Fruit fly (Drosophila melanogaster) whole organism, adult: ENCODE measurements around the gene CG15439.

Experiments used
- CG11617 ChIP-seq: fragments of 200-800 bp; sonication (Bioruptor generic); optimal IDR thresholded peaks from 2 replicates; lab custom pipeline; 2017; ENCODE audit warnings: mild to moderate bottlenecking, missing biosample characterization, missing genetic modification reagents, missing genetic modification characterization
- CG12768 ChIP-seq: fragments of 200-800 bp; sonication (Bioruptor generic); optimal IDR thresholded peaks from 2 replicates; lab custom pipeline; 2017; ENCODE audit warnings: missing biosample characterization, missing genetic modification characterization, mild to moderate bottlenecking, moderate library complexity, missing genetic modification reagents
- CG14711 ChIP-seq: fragments of 200-800 bp; sonication (Bioruptor generic); optimal IDR thresholded peaks from 2 replicates; lab custom pipeline; 2018; ENCODE audit warnings: missing biosample characterization, mild to moderate bottlenecking, missing genetic modification characterization, moderate library complexity
- CG1620 ChIP-seq: fragments of 200-800 bp; sonication (Bioruptor generic); optimal IDR thresholded peaks from 2 replicates; lab custom pipeline; 2016; ENCODE audit warnings: missing biosample characterization, missing genetic modification characterization
- CG33017 ChIP-seq: fragments of 200-800 bp; sonication (Bioruptor generic); optimal IDR thresholded peaks from 2 replicates; lab custom pipeline; 2018; ENCODE audit warnings: missing biosample characterization, mild to moderate bottlenecking, missing genetic modification characterization, moderate library complexity
- CG5204 ChIP-seq: fragments of 200-800 bp; sonication (Bioruptor generic); optimal IDR thresholded peaks from 2 replicates; lab custom pipeline; 2016; ENCODE audit warnings: missing biosample characterization, missing genetic modification characterization
- CG7045 ChIP-seq: fragments of 200-800 bp; sonication (Bioruptor generic); optimal IDR thresholded peaks from 2 replicates; lab custom pipeline; 2017; ENCODE audit warnings: missing biosample characterization, mild to moderate bottlenecking, missing genetic modification characterization
- CG7101 ChIP-seq: fragments of 200-800 bp; sonication (Bioruptor generic); optimal IDR thresholded peaks from 2 replicates; lab custom pipeline; 2018; ENCODE audit warnings: missing biosample characterization, mild to moderate bottlenecking, missing genetic modification characterization, moderate library complexity
- Crg-1 ChIP-seq: fragments of 200-800 bp; sonication (Bioruptor generic); optimal IDR thresholded peaks from 2 replicates; lab custom pipeline; 2016; ENCODE audit warnings: missing biosample characterization, missing genetic modification characterization
- Hr96 ChIP-seq: fragments of 200-800 bp; sonication (Bioruptor generic); optimal IDR thresholded peaks from 2 replicates; lab custom pipeline; 2016; ENCODE audit warnings: missing biosample characterization, missing genetic modification characterization
- Mnt ChIP-seq: fragments of 200-800 bp; sonication (Bioruptor generic); optimal IDR thresholded peaks from 2 replicates; lab custom pipeline; 2016; ENCODE audit warnings: missing biosample characterization, mild to moderate bottlenecking, missing genetic modification characterization
- bab1 ChIP-seq: fragments of 200-800 bp; sonication (Bioruptor generic); optimal IDR thresholded peaks from 3 replicates; lab custom pipeline; 2019; ENCODE audit warnings: missing biosample characterization, mild to moderate bottlenecking, missing genetic modification characterization, moderate library complexity
- cic ChIP-seq: fragments of 200-800 bp; sonication (Bioruptor generic); optimal IDR thresholded peaks from 2 replicates; lab custom pipeline; 2017; ENCODE audit warnings: missing biosample characterization, mild to moderate bottlenecking, missing genetic modification characterization, moderate library complexity
- cnc ChIP-seq, 2 experiments: fragments of >200 bp; optimal IDR thresholded peaks; 2 replicates each; lab custom pipeline; 2017
- kay ChIP-seq: fragments of 200-800 bp; sonication (Bioruptor generic); peaks from one replicate; lab custom pipeline; 2016; ENCODE audit warnings: missing biosample characterization, missing genetic modification characterization, borderline replicate concordance
- ovo ChIP-seq: fragments of 200-800 bp; sonication (Bioruptor generic); optimal IDR thresholded peaks from 2 replicates; lab custom pipeline; 2016; ENCODE audit warnings: missing biosample characterization, missing genetic modification characterization
- pad ChIP-seq: fragments of 200-800 bp; sonication (Bioruptor generic); optimal IDR thresholded peaks from 3 replicates; lab custom pipeline; 2017; ENCODE audit warnings: missing biosample characterization, missing genetic modification characterization, mild to moderate bottlenecking, moderate library complexity, missing genetic modification reagents
- tj ChIP-seq: fragments of 200-800 bp; sonication (Bioruptor generic); optimal IDR thresholded peaks from 3 replicates; lab custom pipeline; 2017; ENCODE audit warnings: missing biosample characterization, mild to moderate bottlenecking, missing genetic modification characterization, moderate library complexity
- toe ChIP-seq: fragments of 200-800 bp; sonication (Bioruptor generic); optimal IDR thresholded peaks from 2 replicates; lab custom pipeline; 2016; ENCODE audit warnings: missing biosample characterization, missing genetic modification characterization

The CG15439 gene

DNA sequence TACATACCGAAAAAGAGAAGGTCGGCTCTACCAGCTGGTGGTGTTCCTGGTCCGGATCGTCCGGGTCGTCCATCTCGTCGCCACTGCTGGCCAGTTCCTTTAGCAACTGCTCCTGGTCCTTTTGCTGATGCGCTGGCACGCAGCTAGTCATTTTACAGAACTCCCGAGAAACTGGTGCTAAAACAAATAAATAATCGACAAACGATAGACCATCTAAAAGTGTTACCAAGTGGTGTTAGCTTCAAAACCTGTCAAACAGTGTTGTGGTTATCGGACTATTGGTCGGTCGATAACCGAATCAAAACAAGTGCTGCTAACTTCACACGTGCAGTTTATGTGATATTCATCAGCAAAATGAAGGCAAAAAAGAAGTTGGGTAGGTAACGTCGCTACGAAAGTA lies 8.4 kb downstream of the CG15439 start, which contains the start of the genes morgue and Elp3:
Gene morgue (minus strand): TSS at position 224 of the 400 bp plus-strand sequence.
Gene Elp3 (plus strand): TSS at position 276 of the 400 bp plus-strand sequence.
- TF ChIP-seq bab1 (GFP tag; lab: Kevin White, UChicago) (peak; percentile 29), Mnt (peak; percentile 93), Hr96 (GFP tag; lab: Kevin White, UChicago) (no peak)

DNA sequence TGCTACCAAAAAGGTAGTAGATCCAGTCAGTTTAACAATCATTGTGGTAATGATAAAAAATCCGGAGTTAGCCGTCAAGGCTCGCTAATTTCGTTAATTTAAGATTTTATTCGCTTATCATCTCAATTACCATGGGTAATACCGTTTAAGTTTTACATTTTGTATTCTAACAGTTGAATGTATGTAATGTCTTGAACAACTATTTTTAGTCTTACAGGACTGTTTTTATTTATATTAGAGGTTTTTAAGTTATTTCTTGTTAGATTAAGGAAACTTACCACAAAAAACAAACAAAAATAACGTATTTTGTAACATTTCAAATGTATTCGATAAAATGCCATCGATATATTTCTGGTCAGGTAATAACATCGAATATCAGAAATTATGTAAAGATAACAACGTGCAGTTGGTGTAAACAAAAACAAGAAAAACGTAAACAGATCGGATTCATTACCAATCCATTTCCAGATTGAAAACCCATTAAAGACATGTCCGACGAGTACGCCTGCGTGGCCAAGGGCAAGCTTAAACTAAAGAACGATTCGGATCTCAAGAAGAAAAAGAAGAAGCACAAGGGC lies 10.7 kb downstream of the CG15439 start, which contains the start of the genes Sfp24F and CG15432:
Gene Sfp24F (minus strand): TSS at position 51 of the 578 bp plus-strand sequence.
Gene CG15432 (plus strand): TSS at position 311 of the 578 bp plus-strand sequence.
- TF ChIP-seq bab1 (GFP tag; lab: Kevin White, UChicago) = peak; percentile 9
- no peak for TF ChIP-seq kay

DNA sequence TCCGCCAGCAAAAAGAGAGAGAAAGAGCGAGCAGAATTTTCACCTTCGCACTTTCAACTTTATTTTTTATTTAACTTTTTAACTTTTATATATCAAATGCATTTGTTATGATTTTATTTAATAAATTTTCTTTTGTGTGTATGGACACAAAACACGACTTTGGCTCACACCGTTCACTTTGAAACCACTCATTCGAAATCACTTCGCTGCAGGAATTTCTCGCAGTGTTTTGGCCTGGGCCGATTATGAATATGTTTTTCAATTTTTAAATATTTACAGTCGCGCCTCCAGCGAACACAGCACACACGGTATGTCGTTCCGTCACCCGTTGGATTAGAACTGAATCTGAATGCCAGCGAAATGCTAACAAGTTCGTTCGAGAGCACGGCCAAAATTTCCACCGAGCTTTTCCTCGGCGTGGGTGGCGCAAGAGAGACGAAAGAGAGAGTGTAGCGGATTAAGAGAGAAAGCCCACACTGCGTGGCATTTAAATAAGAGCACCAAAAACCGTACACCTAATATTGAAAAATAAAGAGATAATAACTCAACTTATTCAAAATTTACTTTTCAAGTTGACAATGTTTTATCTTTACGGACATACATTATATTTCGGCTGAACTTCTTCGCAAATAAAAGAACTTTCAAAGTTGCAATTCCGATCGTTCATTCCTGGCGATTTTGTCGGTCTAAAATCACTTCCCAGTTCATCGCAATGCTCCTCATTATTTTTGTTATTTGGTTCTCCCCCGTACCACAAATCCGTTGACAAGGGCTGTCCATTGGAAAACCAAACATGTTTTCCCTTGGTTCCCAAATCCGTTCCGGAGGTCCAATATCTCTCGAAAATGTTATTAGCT lies 11.7 kb downstream of the CG15439 start, which contains the start of gene CG15431:
Gene CG15431 (minus strand): TSS at position 402 of the 857 bp plus-strand sequence.
- no peak for TF ChIP-seq CG12768 (GFP tag; lab: Kevin White, UChicago)
- TF ChIP-seq CG5204 = no peak
- TF ChIP-seq CG33017 (tag; lab: Kevin White, UChicago) = peak; percentile 5
- TF ChIP-seq CG11617 (GFP tag; lab: Kevin White, UChicago) = peak; percentile 25
- no peak for TF ChIP-seq cic (GFP tag; lab: Kevin White, UChicago)
- no peak for TF ChIP-seq Mnt
- no peak for TF ChIP-seq Crg-1 (GFP tag; lab: Kevin White, UChicago)
- TF ChIP-seq bab1 (GFP tag; lab: Kevin White, UChicago) = no peak
- TF ChIP-seq CG7045 (GFP tag; lab: Kevin White, UChicago) = peak; percentile 29
- no peak for TF ChIP-seq ovo
- TF ChIP-seq CG7101 (tag; lab: Kevin White, UChicago) = no peak
- no peak for TF ChIP-seq toe

DNA sequence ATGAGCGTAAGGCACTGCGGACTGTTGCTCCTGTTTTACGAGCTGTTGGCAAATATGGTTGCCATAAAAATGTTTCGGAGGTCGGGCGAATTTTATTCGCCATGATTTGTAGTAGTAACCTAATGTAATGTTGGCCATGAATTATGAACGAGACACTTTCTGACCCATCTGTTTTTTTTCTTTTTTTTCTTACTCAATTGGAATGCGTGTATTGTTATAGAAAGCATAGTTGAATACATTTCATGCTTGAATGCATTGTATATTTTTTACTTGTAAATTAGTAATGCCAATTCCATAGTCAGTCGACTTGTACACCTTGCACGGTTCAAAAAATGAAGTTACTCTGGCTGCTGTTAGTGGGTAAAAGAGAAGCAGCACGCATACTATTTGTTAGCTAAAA lies 15.4 kb downstream of the CG15439 start, which contains the start of gene CG43056:
Gene CG43056 (plus strand): TSS at position 301 of the 400 bp plus-strand sequence.
- TF ChIP-seq CG7101 (tag; lab: Kevin White, UChicago) = no peak
- TF ChIP-seq cnc (optimal IDR thresholded peaks at IDR 0.05; lab: Kevin White, UChicago) = no peak
- no peak for TF ChIP-seq CG7045 (GFP tag; lab: Kevin White, UChicago)
- no peak for TF ChIP-seq tj
- no peak for TF ChIP-seq cic (GFP tag; lab: Kevin White, UChicago)

DNA sequence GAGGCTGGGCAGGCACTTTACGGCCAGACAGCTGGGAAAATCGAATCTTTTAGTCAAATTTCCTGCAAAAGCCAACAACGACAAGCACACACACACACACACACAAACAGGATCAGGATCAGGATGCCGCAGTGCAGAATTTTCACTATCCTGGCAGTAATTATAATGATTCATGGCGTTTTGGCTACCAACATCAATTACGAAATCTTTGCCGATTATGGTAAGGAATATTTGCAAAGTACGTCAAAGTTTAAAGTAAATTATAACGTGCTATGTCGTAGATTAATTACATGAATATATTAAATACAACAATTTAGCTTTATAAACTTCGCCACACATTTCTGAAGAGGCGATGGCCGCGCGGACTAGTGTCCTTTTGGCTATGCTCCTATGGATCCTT lies 19.2 kb downstream of the CG15439 start, which contains the start of the genes CG34177 and CG34178:
Gene CG34177 (plus strand): TSS at position 301 of the 400 bp plus-strand sequence.
Gene CG34178 (plus strand): TSS at position 301 of the 400 bp plus-strand sequence.
- TF ChIP-seq pad = no peak
- TF ChIP-seq CG12768 (GFP tag; lab: Kevin White, UChicago) = no peak
- no peak for TF ChIP-seq Hr96 (GFP tag; lab: Kevin White, UChicago)
- TF ChIP-seq CG7045 (GFP tag; lab: Kevin White, UChicago) = no peak
- no peak for TF ChIP-seq CG5204
- TF ChIP-seq Mnt = no peak
- TF ChIP-seq CG7101 (tag; lab: Kevin White, UChicago) = no peak
- no peak for TF ChIP-seq Crg-1 (GFP tag; lab: Kevin White, UChicago)
- no peak for TF ChIP-seq kay

DNA sequence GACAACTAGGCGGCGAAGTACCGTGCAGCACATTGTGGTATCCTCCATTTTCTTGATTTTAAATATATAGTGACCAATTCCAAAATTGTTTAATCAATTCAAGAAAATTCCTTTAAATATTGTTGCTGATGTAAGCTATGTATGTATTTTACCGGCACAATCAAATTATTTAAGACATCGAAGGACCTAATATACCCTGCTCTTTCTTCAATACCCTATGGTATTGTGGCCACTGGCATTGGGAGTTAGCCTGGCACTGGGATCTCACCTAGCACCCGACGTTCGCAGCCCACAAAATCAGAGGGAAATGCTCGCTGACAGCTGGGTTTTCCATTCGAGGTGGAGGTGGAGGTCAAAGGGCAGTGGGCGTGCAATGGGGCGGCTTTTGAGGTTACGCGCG lies 30.7 kb downstream of the CG15439 start:
- TF ChIP-seq bab1 (GFP tag; lab: Kevin White, UChicago) (no peak), CG12768 (GFP tag; lab: Kevin White, UChicago) (no peak), Hr96 (GFP tag; lab: Kevin White, UChicago) (no peak), CG14711 (tag; lab: Kevin White, UChicago) (no peak), kay (no peak), cic (GFP tag; lab: Kevin White, UChicago) (no peak), CG5204 (no peak), Crg-1 (GFP tag; lab: Kevin White, UChicago) (no peak), CG11617 (GFP tag; lab: Kevin White, UChicago) (no peak), tj (no peak), toe (no peak), CG7045 (GFP tag; lab: Kevin White, UChicago) (no peak), CG33017 (tag; lab: Kevin White, UChicago) (no peak)

DNA sequence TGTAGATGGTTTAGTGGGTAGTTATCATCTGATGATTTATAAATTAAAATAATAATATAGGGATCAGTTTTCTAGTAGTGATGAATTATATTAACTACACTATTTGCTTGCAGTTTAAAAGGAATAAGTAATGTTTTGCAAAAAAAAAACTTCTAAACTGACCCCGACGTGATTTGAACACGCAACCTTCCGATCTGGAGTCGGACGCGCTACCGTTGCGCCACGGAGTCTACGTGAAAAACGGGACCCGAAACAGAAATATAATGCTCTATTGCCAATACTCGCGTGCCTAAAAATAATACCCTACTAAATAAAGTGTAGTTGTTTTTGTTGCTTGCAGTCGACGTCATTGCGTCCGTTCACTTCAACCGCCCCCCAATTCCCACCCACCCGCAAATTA lies 34.0 kb downstream of the CG15439 start:
- TF ChIP-seq CG7101 (tag; lab: Kevin White, UChicago) (no peak), CG11617 (GFP tag; lab: Kevin White, UChicago) (no peak), CG1620 (GFP tag; lab: Kevin White, UChicago) (no peak), CG12768 (GFP tag; lab: Kevin White, UChicago) (no peak), cic (GFP tag; lab: Kevin White, UChicago) (no peak)
